Fruit fly (Drosophila melanogaster): ENCODE data around the gene CG14569.

CG14569 gene

dm6 chr3L:21700945-21701344, 30.4 kb downstream of the CG14569 start:
- TF ChIP-seq Myc (optimal IDR thresholded peaks at IDR 0.05) (no peak), ttk (optimal IDR thresholded peaks at IDR 0.05) (no peak), psq (optimal IDR thresholded peaks at IDR 0.05) (no peak), h (optimal IDR thresholded peaks at IDR 0.05) (no peak), Sin3A (optimal IDR thresholded peaks at IDR 0.05) (no peak), insv (optimal IDR thresholded peaks at IDR 0.05) (no peak)

DNA sequence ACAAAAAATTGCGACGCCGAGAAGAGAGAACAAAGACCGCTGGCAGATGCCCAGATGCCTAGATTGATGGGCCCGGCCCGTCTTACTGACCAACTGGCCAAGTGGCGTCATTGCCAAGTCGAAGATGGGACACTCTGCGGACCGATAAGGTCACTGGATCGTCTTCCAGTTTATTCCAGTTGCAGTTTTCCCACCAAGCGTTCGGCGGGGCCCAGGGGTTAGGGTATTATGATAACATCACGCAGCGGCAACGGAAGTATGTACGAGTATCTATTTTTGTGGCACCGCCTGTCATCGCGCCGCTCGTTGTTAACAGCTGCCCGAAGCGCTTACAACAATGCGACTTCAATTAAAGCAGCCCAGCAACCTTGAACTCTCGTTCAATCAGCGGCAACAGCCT, 31.3 kb downstream of the CG14569 start:
- TF ChIP-seq Myc (optimal IDR thresholded peaks at IDR 0.05) = no peak
- no peak for TF ChIP-seq h (optimal IDR thresholded peaks at IDR 0.05)
- no peak for TF ChIP-seq Sin3A (optimal IDR thresholded peaks at IDR 0.05)
- no peak for TF ChIP-seq psq (optimal IDR thresholded peaks at IDR 0.05)
- no peak for TF ChIP-seq insv (optimal IDR thresholded peaks at IDR 0.05)
- no peak for TF ChIP-seq ttk (optimal IDR thresholded peaks at IDR 0.05)

DNA sequence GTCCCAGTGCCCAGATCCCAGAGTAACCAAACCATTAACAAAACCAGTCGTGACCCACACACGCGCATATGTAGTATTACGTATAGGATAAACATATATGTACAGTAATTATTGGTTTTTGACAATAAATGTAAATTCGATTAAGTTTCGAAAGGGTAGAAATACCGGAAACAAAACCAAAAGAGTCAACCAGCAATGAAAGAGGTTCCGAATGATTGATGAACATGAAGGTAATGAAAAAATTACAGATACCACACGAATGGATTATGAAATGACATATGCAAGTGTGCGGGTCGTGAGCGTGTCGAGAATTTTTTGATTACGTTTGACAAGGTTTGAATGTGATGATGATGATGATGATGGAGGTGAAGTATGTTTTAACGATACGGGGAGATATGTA, 36.7 kb downstream of the CG14569 start:
- TF ChIP-seq Sin3A (optimal IDR thresholded peaks at IDR 0.05) (no peak), h (optimal IDR thresholded peaks at IDR 0.05) (no peak), psq (optimal IDR thresholded peaks at IDR 0.05) (no peak), insv (optimal IDR thresholded peaks at IDR 0.05) (no peak), ttk (optimal IDR thresholded peaks at IDR 0.05) (no peak), Myc (optimal IDR thresholded peaks at IDR 0.05) (no peak)

dm6 chr3L:21688607-21689129, 42.7 kb downstream of the CG14569 start:
- TF ChIP-seq Sin3A (optimal IDR thresholded peaks at IDR 0.05) = no peak
- TF ChIP-seq insv (optimal IDR thresholded peaks at IDR 0.05) = no peak
- TF ChIP-seq Myc (optimal IDR thresholded peaks at IDR 0.05) = no peak
- no peak for TF ChIP-seq ttk (optimal IDR thresholded peaks at IDR 0.05)
- no peak for TF ChIP-seq psq (optimal IDR thresholded peaks at IDR 0.05)
- no peak for TF ChIP-seq h (optimal IDR thresholded peaks at IDR 0.05)

- no peak for TF ChIP-seq ttk (optimal IDR thresholded peaks at IDR 0.05)
- TF ChIP-seq Myc (optimal IDR thresholded peaks at IDR 0.05) = no peak
- TF ChIP-seq Sin3A (optimal IDR thresholded peaks at IDR 0.05) = no peak
- TF ChIP-seq h (optimal IDR thresholded peaks at IDR 0.05) = no peak
- TF ChIP-seq insv (optimal IDR thresholded peaks at IDR 0.05) = no peak
- no peak for TF ChIP-seq psq (optimal IDR thresholded peaks at IDR 0.05)
These were observed 45.6 kb downstream of the CG14569 start for dm6 chr3L:21685753-21686152.

DNA sequence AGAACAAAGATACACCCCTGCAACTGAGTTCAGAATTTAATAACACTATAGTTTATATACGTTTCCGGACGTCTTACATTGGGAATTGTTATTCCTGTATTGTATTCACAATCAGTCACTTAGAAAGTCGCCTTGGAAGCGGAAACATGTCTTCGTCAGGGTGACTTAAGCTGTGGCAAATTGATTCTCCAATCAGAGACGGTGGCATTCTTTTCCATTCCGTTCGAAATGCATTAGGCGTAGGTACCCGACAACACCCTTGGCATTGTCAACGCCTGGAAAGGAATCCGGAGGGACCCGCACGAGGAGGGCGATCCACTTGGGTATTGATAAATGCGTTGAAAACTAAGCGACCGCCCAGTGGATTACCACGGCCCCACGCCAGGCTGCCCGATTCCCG, 47.4 kb downstream of the CG14569 start, which contains the start of gene Sfp78E:
Gene Sfp78E (minus strand): TSS at position 101 of the 400 bp plus-strand sequence.
- TF ChIP-seq h (optimal IDR thresholded peaks at IDR 0.05) = no peak
- TF ChIP-seq psq (optimal IDR thresholded peaks at IDR 0.05) = no peak
- no peak for TF ChIP-seq ttk (optimal IDR thresholded peaks at IDR 0.05)
- no peak for TF ChIP-seq insv (optimal IDR thresholded peaks at IDR 0.05)
- no peak for TF ChIP-seq Sin3A (optimal IDR thresholded peaks at IDR 0.05)
- no peak for TF ChIP-seq Myc (optimal IDR thresholded peaks at IDR 0.05)
